Fruit fly (Drosophila melanogaster) S2 (cell line): ENCODE results near the gene Rel.

Source experiments
- CG8478 ChIP-seq: fragments of >200 bp; optimal IDR thresholded peaks from 2 replicates; lab custom pipeline; 2018
- CTCF ChIP-seq, 2 experiments: fragments of >200 bp; optimal IDR thresholded peaks; 2 replicates each; lab custom pipeline; 2018

The Rel gene

dm6 chr3R:9013765-9014380, 33.9 kb downstream of the Rel start:
- no peak for TF ChIP-seq CTCF (optimal IDR thresholded peaks at IDR 0.05; lab: Kevin White, UChicago)
- no peak for TF ChIP-seq CG8478 (lab: Kevin White, UChicago)

- TF ChIP-seq CTCF (optimal IDR thresholded peaks at IDR 0.05; lab: Kevin White, UChicago) (no peak), CG8478 (lab: Kevin White, UChicago) (no peak)
Measured at dm6 chr3R:9011708-9012107, 36.1 kb downstream of the Rel start.

- no peak for TF ChIP-seq CTCF (optimal IDR thresholded peaks at IDR 0.05; lab: Kevin White, UChicago)
- TF ChIP-seq CG8478 (lab: Kevin White, UChicago), result no peak
Measured at dm6 chr3R:9010695-9011094, 37.1 kb downstream of the Rel start.

dm6 chr3R:9008202-9008601, 39.6 kb downstream of the Rel start, which contains the start of gene CG11983:
Gene CG11983, plus strand, starts transcription at chr3R:9008321.
- TF ChIP-seq CG8478 (lab: Kevin White, UChicago) (no peak), CTCF (optimal IDR thresholded peaks at IDR 0.05; lab: Kevin White, UChicago) (no peak)

dm6 chr3R:9007258-9007657, 40.5 kb downstream of the Rel start:
- TF ChIP-seq CG8478 (lab: Kevin White, UChicago) (no peak), CTCF (optimal IDR thresholded peaks at IDR 0.05; lab: Kevin White, UChicago) (no peak)

dm6 chr3R:9006129-9006528, 41.6 kb downstream of the Rel start, which contains the start of the genes Prosbeta3 and Iru:
Gene Prosbeta3, minus strand, starts transcription at chr3R:9006226.
Gene Iru, plus strand, starts transcription at chr3R:9006456.
- TF ChIP-seq CTCF (optimal IDR thresholded peaks at IDR 0.05; lab: Kevin White, UChicago) (no peak), CG8478 (lab: Kevin White, UChicago) (no peak)

dm6 chr3R:9003600-9004223, 44.1 kb downstream of the Rel start, which contains the start of the genes CG31100 and CG11980:
Gene CG31100, minus strand, starts transcription at chr3R:9003650.
Gene CG11980, plus strand, starts transcription at chr3R:9004017.
- TF ChIP-seq CG8478 (lab: Kevin White, UChicago) (no peak), CTCF (optimal IDR thresholded peaks at IDR 0.05; lab: Kevin White, UChicago) (peak in 1 of 2 experiments; percentile 30)

- no peak for TF ChIP-seq CG8478 (lab: Kevin White, UChicago)
- no peak for TF ChIP-seq CTCF (optimal IDR thresholded peaks at IDR 0.05; lab: Kevin White, UChicago)
Measured at dm6 chr3R:9002542-9002941, 45.2 kb downstream of the Rel start.

dm6 chr3R:9001720-9002240, 46.0 kb downstream of the Rel start:
- TF ChIP-seq CG8478 (lab: Kevin White, UChicago) (no peak), CTCF (optimal IDR thresholded peaks at IDR 0.05; lab: Kevin White, UChicago) (no peak)

- TF ChIP-seq CTCF (optimal IDR thresholded peaks at IDR 0.05; lab: Kevin White, UChicago), result no peak
- TF ChIP-seq CG8478 (lab: Kevin White, UChicago), result no peak
Measured at dm6 chr3R:8998243-8998642, 49.5 kb downstream of the Rel start.

- TF ChIP-seq CTCF (optimal IDR thresholded peaks at IDR 0.05; lab: Kevin White, UChicago), result no peak
- no peak for TF ChIP-seq CG8478 (lab: Kevin White, UChicago)
Measured at dm6 chr3R:8997397-8997796, 50.4 kb downstream of the Rel start, which contains the start of gene CG11977. Gene CG11977, plus strand, starts transcription at chr3R:8997697.
